Worm (Caenorhabditis elegans) whole organism, L3 larva: Measurements from ENCODE around the gene ncr-1.

Source experiments
- aly-2 ChIP-seq: fragments of 150-350 bp; optimal IDR thresholded peaks from 2 replicates; lab custom pipeline; 2014; ENCODE audit warnings: missing biosample characterization, missing genetic modification characterization
- ceh-28 ChIP-seq: fragments of 150-350 bp; optimal IDR thresholded peaks from 2 replicates; lab custom pipeline; 2014; ENCODE audit warnings: missing biosample characterization, missing genetic modification reagents, missing genetic modification characterization
- ceh-82 ChIP-seq: fragments of 150-350 bp; optimal IDR thresholded peaks from 2 replicates; lab custom pipeline; 2014; ENCODE audit warnings: missing biosample characterization, missing genetic modification characterization
- elt-1 ChIP-seq: fragments of 150-350 bp; optimal IDR thresholded peaks from 2 replicates; lab custom pipeline; 2014; ENCODE audit warnings: missing biosample characterization, missing genetic modification characterization
- fkh-10 ChIP-seq: sonication (generic microtip); optimal IDR thresholded peaks from 2 replicates; lab custom pipeline; 2017; ENCODE audit warnings: missing biosample characterization, missing genetic modification reagents, missing genetic modification characterization
- lin-39 ChIP-seq: fragments of 150-350 bp; optimal IDR thresholded peaks from 2 replicates; lab custom pipeline; 2018; ENCODE audit warnings: missing biosample characterization, missing genetic modification reagents, missing genetic modification characterization
- nfya-1 ChIP-seq: sonication (generic microtip); optimal IDR thresholded peaks from 2 replicates; lab custom pipeline; 2017; ENCODE audit warnings: missing genetic modification characterization, mild to moderate bottlenecking, missing compliant biosample characterization, antibody characterized with exemption, moderate library complexity; ENCODE audit not compliant: insufficient read depth
- nhr-23 ChIP-seq: fragments of 150-350 bp; optimal IDR thresholded peaks from 2 replicates; lab custom pipeline; 2014; ENCODE audit warnings: missing biosample characterization, missing genetic modification reagents, missing genetic modification characterization
- nhr-25 ChIP-seq: sonication (generic microtip); optimal IDR thresholded peaks from 2 replicates; lab custom pipeline; 2017; ENCODE audit warnings: missing biosample characterization, missing genetic modification characterization
- skn-1 ChIP-seq: fragments of 150-350 bp; optimal IDR thresholded peaks from 2 replicates; lab custom pipeline; 2014; ENCODE audit warnings: missing biosample characterization, missing genetic modification characterization

ce11 chrX:4464367-4464766 lies 24.3 kb downstream of the ncr-1 start:
- TF ChIP-seq nhr-23 (tag; lab: Kevin White, UChicago) (no peak), fkh-10 (GFP tag; lab: Kevin White, UChicago) (no peak), lin-39 (no peak), elt-1 (tag; lab: Kevin White, UChicago) (no peak), nfya-1 (tag; lab: Kevin White, UChicago) (no peak), nhr-25 (tag; lab: Kevin White, UChicago) (no peak), ceh-82 (tag; lab: Kevin White, UChicago) (no peak), ceh-28 (tag; lab: Kevin White, UChicago) (no peak), aly-2 (tag; lab: Kevin White, UChicago) (no peak), skn-1 (tag; lab: Kevin White, UChicago) (no peak)
